Fruit fly (Drosophila melanogaster) whole organism: ENCODE results near the gene Pmm2.

Source experiments
- pan ChIP-seq: fragments of >200 bp; optimal IDR thresholded peaks from 2 replicates; lab custom pipeline; 2017
- psq ChIP-seq: fragments of >200 bp; optimal IDR thresholded peaks from 2 replicates; lab custom pipeline; 2017

- TF ChIP-seq psq (lab: Kevin White, UChicago) (no peak), pan (no peak)
Measured at dm6 chr3L:12557736-12558135, 23.3 kb downstream of the Pmm2 start.
